Fruit fly (Drosophila melanogaster) Kc167 (cell line): ENCODE measurements around the gene CG10031.

ENCODE experiments used
- Myc ChIP-seq: fragments of >200 bp; optimal IDR thresholded peaks from 2 replicates; lab custom pipeline; 2017; ENCODE audit warnings: missing external identifiers
- Sin3A ChIP-seq: fragments of >200 bp; optimal IDR thresholded peaks from 2 replicates; lab custom pipeline; 2018; ENCODE audit warnings: missing external identifiers
- h ChIP-seq: fragments of >200 bp; optimal IDR thresholded peaks from 3 replicates; lab custom pipeline; 2018; ENCODE audit warnings: missing external identifiers
- insv ChIP-seq: fragments of >200 bp; optimal IDR thresholded peaks from 3 replicates; lab custom pipeline; 2018; ENCODE audit warnings: missing external identifiers
- psq ChIP-seq: fragments of >200 bp; optimal IDR thresholded peaks from 2 replicates; lab custom pipeline; 2017; ENCODE audit warnings: missing external identifiers
- ttk ChIP-seq: sonication (Bioruptor generic); optimal IDR thresholded peaks from 2 replicates; lab custom pipeline; 2017; ENCODE audit warnings: missing external identifiers

The CG10031 gene

DNA sequence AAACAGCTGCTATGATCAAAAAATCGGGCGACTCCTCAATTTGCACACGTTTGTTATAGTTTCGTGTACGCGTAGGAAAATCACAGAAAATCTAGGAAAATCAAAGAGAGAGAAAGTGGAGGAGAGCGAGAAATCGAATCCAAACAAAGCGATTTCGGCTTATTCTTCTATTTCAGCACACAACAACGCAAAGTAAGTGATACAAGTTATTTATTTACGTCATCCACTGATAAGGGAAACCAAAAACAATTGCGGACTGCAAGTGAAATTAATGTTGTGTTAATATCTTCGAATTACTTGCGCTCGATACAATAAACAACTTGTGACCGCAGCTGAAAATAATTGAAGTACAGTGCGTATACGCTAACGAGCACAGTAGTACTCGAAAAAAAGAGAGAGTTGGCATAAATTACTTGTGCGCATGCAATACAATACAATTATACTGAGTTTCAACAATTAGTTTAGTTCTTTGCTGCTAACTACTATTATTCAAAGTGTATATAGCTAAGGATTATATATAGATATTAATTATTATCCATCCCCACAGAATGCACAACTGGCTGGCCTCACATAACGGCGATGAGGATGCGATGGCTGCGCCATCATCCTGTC, 14.8 kb upstream of the CG10031 start:
- TF ChIP-seq insv = no peak
- no peak for TF ChIP-seq Myc
- no peak for TF ChIP-seq Sin3A (lab: Kevin White, UChicago)
- no peak for TF ChIP-seq h (lab: Kevin White, UChicago)
- TF ChIP-seq psq (lab: Kevin White, UChicago) = no peak
- no peak for TF ChIP-seq ttk (lab: Kevin White, UChicago)

DNA sequence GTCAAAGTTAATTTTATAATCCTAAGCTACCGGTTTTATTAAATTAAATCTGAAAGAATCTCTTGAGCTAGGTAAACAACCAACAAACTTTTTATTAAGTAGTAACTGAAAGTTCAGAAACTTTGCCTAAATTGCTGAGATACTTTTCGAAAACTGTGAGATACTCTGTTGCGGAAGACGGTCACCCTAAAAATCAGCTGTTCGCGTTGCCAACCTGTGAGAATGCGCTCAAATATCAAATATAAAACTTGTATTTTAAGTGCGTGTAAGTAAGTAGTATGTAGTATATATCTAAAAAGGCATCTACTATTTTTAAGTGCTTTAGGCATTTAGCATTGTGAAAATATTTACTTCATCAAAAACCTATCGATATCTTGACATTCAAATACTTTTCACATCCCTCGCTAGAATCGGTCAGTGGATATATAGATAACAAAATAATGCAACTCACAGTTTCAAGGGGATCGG, 14.1 kb upstream of the CG10031 start, which contains the start of the genes CG31955 and CG2818:
Gene CG31955, minus strand, starts transcription at position 157 of the 468 bp plus-strand sequence.
Gene CG2818, plus strand, starts transcription at position 412 of the 468 bp plus-strand sequence.
- no peak for TF ChIP-seq ttk (lab: Kevin White, UChicago)
- TF ChIP-seq psq (lab: Kevin White, UChicago) = no peak
- no peak for TF ChIP-seq Sin3A (lab: Kevin White, UChicago)
- TF ChIP-seq Myc = no peak
- TF ChIP-seq h (lab: Kevin White, UChicago) = no peak
- no peak for TF ChIP-seq insv

DNA sequence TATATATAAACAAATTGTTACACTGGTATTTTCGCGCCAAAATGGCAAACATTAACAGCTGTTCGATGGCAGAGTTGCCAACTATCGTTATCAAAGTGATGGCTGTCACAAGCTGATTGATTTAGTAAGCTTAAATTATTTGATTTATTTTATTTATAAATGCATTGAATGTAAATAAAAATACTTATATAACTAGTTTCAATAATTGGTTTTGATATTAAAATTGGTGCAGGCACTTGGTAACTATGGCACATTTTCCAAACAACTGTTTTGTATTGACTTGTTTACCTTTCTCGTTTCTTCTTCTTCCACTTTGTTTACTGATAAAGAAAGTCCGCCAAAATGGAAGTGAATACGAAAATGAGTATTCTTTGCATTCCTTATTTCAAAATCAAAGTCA, 12.8 kb upstream of the CG10031 start, which contains the start of gene cutlet:
Gene cutlet, minus strand, starts transcription at position 84 of the 400 bp plus-strand sequence.
- no peak for TF ChIP-seq insv
- TF ChIP-seq Sin3A (lab: Kevin White, UChicago) = no peak
- TF ChIP-seq ttk (lab: Kevin White, UChicago) = no peak
- TF ChIP-seq h (lab: Kevin White, UChicago) = no peak
- TF ChIP-seq psq (lab: Kevin White, UChicago) = no peak
- no peak for TF ChIP-seq Myc

DNA sequence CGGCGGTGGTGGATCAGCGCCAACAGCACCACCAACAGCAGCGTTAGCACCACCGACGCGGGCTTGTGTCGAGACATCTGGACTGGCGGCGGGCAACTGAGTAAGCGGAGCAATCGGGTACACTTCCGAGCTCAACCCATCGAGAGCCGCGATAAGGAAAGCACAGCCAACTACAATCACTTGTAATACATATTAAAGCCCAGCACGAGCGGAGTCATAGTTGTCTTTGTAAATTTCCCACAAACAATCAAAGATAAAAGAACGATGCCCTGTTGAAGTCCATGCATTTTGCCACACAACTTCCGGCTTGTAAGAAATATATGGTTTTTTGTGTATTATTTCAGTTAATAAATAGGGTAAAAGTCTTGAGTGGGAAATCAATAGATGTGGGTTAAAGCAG, 8.1 kb upstream of the CG10031 start, which contains the start of gene CG31777:
Gene CG31777, minus strand, starts transcription at position 101 of the 400 bp plus-strand sequence.
- TF ChIP-seq ttk (lab: Kevin White, UChicago) = no peak
- TF ChIP-seq insv = no peak
- TF ChIP-seq Myc = no peak
- no peak for TF ChIP-seq psq (lab: Kevin White, UChicago)
- no peak for TF ChIP-seq Sin3A (lab: Kevin White, UChicago)
- no peak for TF ChIP-seq h (lab: Kevin White, UChicago)

DNA sequence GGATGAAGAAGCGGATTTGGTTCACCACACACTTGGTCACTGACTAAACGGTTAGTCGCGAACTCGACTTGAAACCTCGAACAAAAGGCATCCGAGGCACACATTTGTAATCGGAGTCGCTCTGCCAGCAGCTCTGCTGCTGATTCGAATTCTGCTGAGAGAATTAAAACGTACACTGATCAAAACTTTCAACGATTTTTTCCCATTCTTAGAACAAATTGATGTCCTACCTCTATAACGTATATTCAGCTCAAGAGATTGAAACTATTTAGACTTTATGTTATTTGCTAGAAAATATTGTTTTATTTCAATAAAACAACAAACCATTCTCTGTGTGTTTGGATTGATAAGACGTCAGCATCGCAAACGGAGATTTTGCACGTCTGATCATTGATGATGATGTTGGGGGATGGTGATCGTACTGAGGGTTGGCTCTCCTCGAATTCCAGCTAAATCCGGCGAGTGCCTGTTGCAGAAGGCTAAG, 6.6 kb upstream of the CG10031 start, which contains the start of gene CG31778:
Gene CG31778, minus strand, starts transcription at position 51 of the 484 bp plus-strand sequence.
- TF ChIP-seq Myc = no peak

DNA sequence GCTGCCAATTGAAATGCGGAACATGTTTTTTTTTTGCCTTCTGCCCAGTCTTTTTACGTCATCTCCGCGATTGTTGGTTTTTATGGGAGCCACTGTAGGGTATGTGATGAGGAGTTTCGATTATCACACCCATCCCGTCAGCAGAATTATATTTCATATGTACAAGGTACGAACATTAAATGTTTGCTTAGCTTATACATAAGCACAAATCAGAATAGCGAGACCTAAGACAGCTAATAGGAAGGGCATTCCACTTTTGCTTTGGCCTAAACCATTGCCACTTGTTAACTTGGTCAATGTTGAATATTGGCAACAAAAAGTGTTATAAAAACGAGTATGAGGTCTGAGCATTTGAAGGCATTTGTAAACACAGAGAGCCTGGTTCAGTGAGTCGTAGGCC, 4.4 kb upstream of the CG10031 start, which contains the start of gene CG2816:
Gene CG2816, plus strand, starts transcription at position 400 of the 400 bp plus-strand sequence.
- TF ChIP-seq ttk (lab: Kevin White, UChicago) = no peak
- TF ChIP-seq Sin3A (lab: Kevin White, UChicago) = no peak

DNA sequence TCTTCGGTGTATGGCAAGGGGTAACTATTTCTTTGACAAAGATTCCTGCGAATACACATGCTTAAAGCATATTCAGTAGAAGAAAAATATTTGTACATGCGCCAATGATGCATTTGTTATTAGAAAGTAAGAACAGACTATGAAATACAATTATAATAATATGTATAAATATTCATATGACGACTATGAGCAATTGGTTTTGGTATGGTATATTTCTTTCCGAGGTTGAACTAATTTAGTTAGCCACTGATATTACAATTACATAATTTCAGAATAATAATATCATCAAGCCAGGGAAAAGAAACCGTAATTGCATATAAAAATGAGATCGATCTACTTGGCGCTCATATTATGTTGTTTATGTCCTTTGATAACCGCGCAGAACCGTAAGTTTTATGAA, 2.6 kb upstream of the CG10031 start, which contains the start of gene CG43145:
Gene CG43145, plus strand, starts transcription at position 301 of the 400 bp plus-strand sequence.
- TF ChIP-seq ttk (lab: Kevin White, UChicago) = no peak
- no peak for TF ChIP-seq psq (lab: Kevin White, UChicago)
- TF ChIP-seq h (lab: Kevin White, UChicago) = no peak
- TF ChIP-seq Myc = no peak
- no peak for TF ChIP-seq Sin3A (lab: Kevin White, UChicago)
- no peak for TF ChIP-seq insv

DNA sequence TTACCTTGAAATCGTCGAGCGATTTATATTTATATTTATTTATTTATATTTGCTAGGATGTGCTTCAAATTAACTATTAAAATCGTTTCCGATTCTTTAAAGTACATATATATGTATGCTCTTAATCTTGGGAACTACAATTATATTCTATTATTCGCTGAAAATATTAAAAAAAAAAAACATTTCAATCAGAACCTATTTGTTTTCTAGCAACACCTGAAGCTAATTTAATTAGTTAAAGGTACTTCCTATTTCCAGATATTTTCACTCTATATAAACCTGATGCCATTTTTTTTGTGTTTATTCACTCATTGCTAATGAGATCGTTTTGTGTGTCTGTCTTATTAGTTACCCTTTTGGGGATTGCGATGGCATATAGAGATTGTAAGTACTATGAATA, 2.1 kb upstream of the CG10031 start, which contains the start of gene CG42467:
Gene CG42467, plus strand, starts transcription at position 301 of the 400 bp plus-strand sequence.
- TF ChIP-seq ttk (lab: Kevin White, UChicago) = no peak
- no peak for TF ChIP-seq h (lab: Kevin White, UChicago)
- no peak for TF ChIP-seq Sin3A (lab: Kevin White, UChicago)
- TF ChIP-seq psq (lab: Kevin White, UChicago) = no peak
- TF ChIP-seq insv = no peak
- TF ChIP-seq Myc = no peak

DNA sequence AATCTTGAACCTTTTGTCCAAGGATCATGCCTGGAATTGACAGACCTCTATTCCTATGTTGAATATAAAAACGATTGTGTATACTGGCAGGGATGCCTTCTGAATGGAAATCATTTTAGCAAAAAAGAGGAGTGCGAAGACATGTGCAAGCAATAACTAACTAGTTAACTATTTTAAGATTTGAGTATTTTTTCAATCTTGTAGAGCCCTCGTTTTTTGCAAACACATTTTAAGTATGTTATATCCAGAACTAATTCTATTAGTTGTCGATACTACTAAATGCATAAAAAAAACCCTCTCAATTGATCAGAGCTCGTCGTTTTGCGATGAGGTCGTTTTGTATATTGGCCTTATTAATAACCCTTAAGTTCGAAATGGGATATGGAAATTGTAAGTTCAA, 1.5 kb upstream of the CG10031 start, which contains the start of gene Sfp24C1:
Gene Sfp24C1, plus strand, starts transcription at position 301 of the 400 bp plus-strand sequence.
- no peak for TF ChIP-seq psq (lab: Kevin White, UChicago)
- no peak for TF ChIP-seq insv
- TF ChIP-seq ttk (lab: Kevin White, UChicago) = no peak
- no peak for TF ChIP-seq Sin3A (lab: Kevin White, UChicago)
- TF ChIP-seq Myc = no peak
- TF ChIP-seq h (lab: Kevin White, UChicago) = no peak

DNA sequence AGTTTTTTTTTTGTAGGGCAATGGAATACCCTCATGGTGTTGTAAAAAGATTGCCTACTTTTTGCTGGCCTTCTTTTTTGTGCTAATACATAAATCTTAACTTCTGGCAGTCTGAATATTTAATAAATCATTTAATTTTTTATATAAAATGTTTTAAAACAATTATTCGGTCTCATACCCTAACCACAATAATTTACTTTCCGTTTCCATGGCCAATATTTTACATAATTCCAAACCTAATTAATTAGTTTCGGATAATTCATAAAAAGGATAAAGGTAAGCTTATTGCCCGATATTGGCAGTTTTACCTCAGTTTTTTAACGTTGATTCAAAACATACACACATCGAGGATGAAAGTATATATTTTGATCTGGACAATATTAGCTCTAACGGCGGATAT, 1.0 kb upstream of the CG10031 start, which contains the start of gene CG42465:
Gene CG42465, plus strand, starts transcription at position 301 of the 400 bp plus-strand sequence.
- TF ChIP-seq insv (no peak), ttk (lab: Kevin White, UChicago) (no peak), psq (lab: Kevin White, UChicago) (no peak), h (lab: Kevin White, UChicago) (no peak), Myc (no peak), Sin3A (lab: Kevin White, UChicago) (no peak)

DNA sequence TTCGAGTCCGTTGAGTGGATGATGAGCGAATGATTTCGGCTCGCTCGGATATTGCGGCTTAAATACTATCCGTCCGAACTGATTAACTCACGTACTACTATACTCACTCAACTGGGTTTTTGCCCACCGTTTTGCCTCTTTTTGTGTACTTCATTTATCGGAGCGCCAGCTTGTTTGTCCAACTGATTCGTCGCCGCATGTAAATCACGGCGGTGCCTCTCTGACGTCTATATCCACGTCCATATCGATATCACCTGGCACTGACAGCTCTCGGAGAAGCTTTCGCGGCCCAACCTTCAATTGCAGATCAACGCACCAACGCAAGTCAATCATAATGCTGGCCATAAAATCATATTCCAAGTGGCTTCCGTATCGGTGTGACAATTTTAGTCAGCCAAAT, 1.1 kb downstream of the CG10031 start, which contains the start of gene CG3604:
Gene CG3604, minus strand, starts transcription at position 101 of the 400 bp plus-strand sequence.
- TF ChIP-seq Sin3A (lab: Kevin White, UChicago) (no peak), Myc (no peak), insv (no peak), ttk (lab: Kevin White, UChicago) (no peak), h (lab: Kevin White, UChicago) (no peak), psq (lab: Kevin White, UChicago) (no peak)

DNA sequence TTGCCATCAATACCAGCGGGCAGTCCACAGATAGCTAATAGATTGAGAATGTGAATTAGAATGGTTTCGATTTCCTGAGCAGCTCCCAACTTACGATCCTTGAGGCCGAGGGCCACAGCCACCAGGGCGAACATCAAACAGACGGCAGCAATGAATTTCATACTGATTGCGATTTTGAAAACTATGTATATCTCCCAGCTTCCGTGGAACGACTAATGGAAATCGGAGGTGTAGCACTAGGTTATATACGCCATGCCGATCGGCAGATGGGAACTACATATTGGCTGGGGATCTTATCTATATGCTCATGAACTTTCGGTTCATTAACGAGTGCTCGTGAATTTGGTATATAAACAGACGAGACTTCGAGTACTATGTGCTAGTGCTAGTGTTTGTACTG, 2.5 kb downstream of the CG10031 start, which contains the start of gene IM33:
Gene IM33, minus strand, starts transcription at position 221 of the 400 bp plus-strand sequence.
- TF ChIP-seq psq (lab: Kevin White, UChicago) = no peak
- TF ChIP-seq h (lab: Kevin White, UChicago) = no peak
- TF ChIP-seq ttk (lab: Kevin White, UChicago) = no peak
- no peak for TF ChIP-seq insv
- no peak for TF ChIP-seq Myc
- no peak for TF ChIP-seq Sin3A (lab: Kevin White, UChicago)
